Worm (Caenorhabditis elegans): ENCODE results near the gene Y46G5A.18.
A peak's percentile ranks its signal among the peaks of the same experiment; 100 is the strongest.

ce11 chrII:12805765-12806384 is 814 bp upstream of the Y46G5A.18 start:
- TF ChIP-seq snpc-4 (tag; optimal IDR thresholded peaks at IDR 0.05): no peak
- no peak for TF ChIP-seq elt-1 (tag; optimal IDR thresholded peaks at IDR 0.05; ENCODE audit: borderline replicate concordance, insufficient read depth)
- TF ChIP-seq blmp-1 (tag; optimal IDR thresholded peaks at IDR 0.05): no peak
- TF ChIP-seq ztf-11 (tag; optimal IDR thresholded peaks at IDR 0.05): no peak
- TF ChIP-seq sptf-1 (tag; optimal IDR thresholded peaks at IDR 0.05): peak; percentile 15
- TF ChIP-seq nhr-12 (tag; optimal IDR thresholded peaks at IDR 0.05): no peak
- TF ChIP-seq lsy-2 (tag; optimal IDR thresholded peaks at IDR 0.05): no peak
- no peak for TF ChIP-seq mab-5 (tag; optimal IDR thresholded peaks at IDR 0.05)
- TF ChIP-seq zip-8 (tag; optimal IDR thresholded peaks at IDR 0.05): peak; percentile 63
- peak; percentile 4 for TF ChIP-seq ces-1 (GFP tag; optimal IDR thresholded peaks at IDR 0.05)
- no peak for TF ChIP-seq nhr-237 (tag; optimal IDR thresholded peaks at IDR 0.05)
- TF ChIP-seq hlh-1 (tag; optimal IDR thresholded peaks at IDR 0.05): no peak
